Worm (Caenorhabditis elegans) whole organism, young adult: ENCODE data around the gene C03B1.13.

Experiments used
- B0035.1 ChIP-seq: sonication (generic microtip); optimal IDR thresholded peaks from 2 replicates; lab custom pipeline; 2016; ENCODE audit warnings: missing genetic modification characterization, mild to moderate bottlenecking, missing compliant biosample characterization, missing genotype, missing genetic modification reagents
- D2030.7 ChIP-seq: fragments of 200-800 bp; sonication (Bioruptor generic); IDR thresholded peaks from 2 replicates; pipeline ENCODE4 v1.3.6; 2022; ENCODE audit warnings: missing genetic modification reagents, missing genetic modification characterization, missing compliant biosample characterization
- F10E7.11 ChIP-seq: sonication (generic microtip); optimal IDR thresholded peaks from 2 replicates; lab custom pipeline; 2017; ENCODE audit warnings: mild to moderate bottlenecking, missing genetic modification characterization, moderate library complexity, missing compliant biosample characterization
- F23B12.7 ChIP-seq: sonication (generic microtip); optimal IDR thresholded peaks from 2 replicates; lab custom pipeline; 2017; ENCODE audit warnings: missing genetic modification characterization, mild to moderate bottlenecking, missing compliant biosample characterization, antibody characterized with exemption, moderate library complexity; ENCODE audit not compliant: insufficient read depth
- F55B11.4 ChIP-seq: sonication (generic microtip); optimal IDR thresholded peaks from 2 replicates; lab custom pipeline; 2016; ENCODE audit warnings: missing compliant biosample characterization, missing genetic modification characterization, borderline replicate concordance; ENCODE audit not compliant: insufficient read depth
- F57C9.4 ChIP-seq: sonication (generic microtip); optimal IDR thresholded peaks from 2 replicates; lab custom pipeline; 2017; ENCODE audit warnings: mild to moderate bottlenecking, missing genetic modification characterization, missing compliant biosample characterization
- K12H6.12 ChIP-seq: fragments of 200-800 bp; sonication (Bioruptor generic); optimal IDR thresholded peaks from 2 replicates; lab custom pipeline; 2018; ENCODE audit warnings: mild to moderate bottlenecking, missing genetic modification characterization, missing compliant biosample characterization
- Y53F4B.3 ChIP-seq: fragments of 200-800 bp; sonication (Bioruptor generic); IDR thresholded peaks from 2 replicates; pipeline ENCODE4 v1.3.6; 2022; ENCODE audit warnings: missing genetic modification reagents, missing genetic modification characterization, missing compliant biosample characterization
- Y79H2A.3 ChIP-seq: fragments of 200-800 bp; sonication (Bioruptor generic); conservative IDR thresholded peaks from 2 replicates; pipeline ENCODE4 v1.3.6; 2022; ENCODE audit warnings: missing genetic modification reagents, missing genetic modification characterization, missing compliant biosample characterization
- Y95B8A.8 ChIP-seq: fragments of 200-800 bp; sonication (Bioruptor generic); IDR thresholded peaks from 2 replicates; pipeline ENCODE4 v1.3.6; 2022; ENCODE audit warnings: missing genetic modification reagents, missing genetic modification characterization, missing compliant biosample characterization
- akir-1 ChIP-seq: fragments of 200-800 bp; sonication (Bioruptor generic); optimal IDR thresholded peaks from 2 replicates; lab custom pipeline; 2018; ENCODE audit warnings: mild to moderate bottlenecking, missing genetic modification characterization, moderate library complexity, missing compliant biosample characterization
- aptf-3 ChIP-seq: fragments of 200-800 bp; sonication (Bioruptor generic); IDR thresholded peaks from 2 replicates; pipeline ENCODE4 v1.3.6; 2022; ENCODE audit warnings: missing genetic modification characterization, missing compliant biosample characterization
- athp-1 ChIP-seq: sonication (generic microtip); optimal IDR thresholded peaks from 2 replicates; lab custom pipeline; 2017; ENCODE audit warnings: mild to moderate bottlenecking, missing genetic modification characterization, missing compliant biosample characterization
- attf-5 ChIP-seq: fragments of 200-800 bp; sonication (Bioruptor generic); optimal IDR thresholded peaks from 2 replicates; lab custom pipeline; 2018; ENCODE audit warnings: mild to moderate bottlenecking, missing genetic modification characterization, missing compliant biosample characterization
- ceh-100 ChIP-seq: fragments of 200-800 bp; sonication (Bioruptor generic); IDR thresholded peaks from 2 replicates; pipeline ENCODE4 v1.3.6; 2022; ENCODE audit warnings: missing genetic modification reagents, missing genetic modification characterization, missing compliant biosample characterization
- ceh-40 ChIP-seq: fragments of 200-800 bp; sonication (Bioruptor generic); IDR thresholded peaks from 2 replicates; pipeline ENCODE4 v1.3.6; 2022; ENCODE audit warnings: missing genetic modification characterization, missing compliant biosample characterization
- ceh-91 ChIP-seq: fragments of 200-800 bp; sonication (Bioruptor generic); IDR thresholded peaks from 2 replicates; pipeline ENCODE4 v1.3.6; 2022; ENCODE audit warnings: missing genetic modification reagents, missing genetic modification characterization, missing compliant biosample characterization
- die-1 ChIP-seq: sonication (generic microtip); optimal IDR thresholded peaks from 2 replicates; lab custom pipeline; 2016; ENCODE audit warnings: missing genotype, mild to moderate bottlenecking, missing genetic modification characterization, missing compliant biosample characterization
- dox-1 ChIP-seq: fragments of 200-800 bp; sonication (Bioruptor generic); IDR thresholded peaks from 2 replicates; pipeline ENCODE4 v1.3.6; 2022; ENCODE audit warnings: missing genetic modification reagents, missing genetic modification characterization, missing compliant biosample characterization
- dpff-1 ChIP-seq: sonication (generic microtip); optimal IDR thresholded peaks from 2 replicates; lab custom pipeline; 2017; ENCODE audit warnings: mild to moderate bottlenecking, missing genetic modification characterization, missing compliant biosample characterization
- egl-44 ChIP-seq: fragments of 200-800 bp; sonication (Bioruptor generic); IDR thresholded peaks from 2 replicates; pipeline ENCODE4 v1.3.6; 2022; ENCODE audit warnings: missing genetic modification reagents, missing genetic modification characterization, missing compliant biosample characterization
- egrh-3 ChIP-seq: fragments of 200-800 bp; sonication (Bioruptor generic); IDR thresholded peaks from 2 replicates; pipeline ENCODE4 v1.3.6; 2022; ENCODE audit warnings: missing genetic modification reagents, missing genetic modification characterization, missing compliant biosample characterization
- him-1 ChIP-seq: sonication (generic microtip); optimal IDR thresholded peaks from 2 replicates; lab custom pipeline; 2016; ENCODE audit warnings: missing genotype, missing genetic modification reagents, missing genetic modification characterization, missing compliant biosample characterization
- let-526 ChIP-seq: fragments of 200-800 bp; sonication (Bioruptor generic); IDR thresholded peaks from 2 replicates; pipeline ENCODE4 v1.3.6; 2022; ENCODE audit warnings: missing genetic modification reagents, missing genetic modification characterization, missing compliant biosample characterization
- let-607 ChIP-seq, 2 experiments: fragments of 200-800 bp in 1 of 2; sonication (Bioruptor generic) in 1 of 2; sonication (generic microtip) in 1 of 2; optimal IDR thresholded peaks; 2 replicates each; lab custom pipeline; 2016 to 2018; ENCODE audit warnings: mild to moderate bottlenecking in 2 of 2, missing compliant biosample characterization in 2 of 2, missing genetic modification characterization in 2 of 2, moderate library complexity in 2 of 2, missing genotype in 1 of 2
- lin-40 ChIP-seq: sonication (generic microtip); optimal IDR thresholded peaks from 2 replicates; lab custom pipeline; 2016; ENCODE audit warnings: missing genetic modification characterization, mild to moderate bottlenecking, missing compliant biosample characterization, missing genotype, missing genetic modification reagents
- lir-1 ChIP-seq: fragments of 200-800 bp; sonication (Bioruptor generic); conservative IDR thresholded peaks from 2 replicates; pipeline ENCODE4 v1.3.6; 2022; ENCODE audit warnings: missing genetic modification reagents, missing genetic modification characterization, missing compliant biosample characterization
- lsy-27 ChIP-seq: sonication (generic microtip); optimal IDR thresholded peaks from 2 replicates; lab custom pipeline; 2017; ENCODE audit warnings: missing genetic modification characterization, mild to moderate bottlenecking, missing compliant biosample characterization, antibody characterized with exemption, missing genotype, borderline replicate concordance; ENCODE audit not compliant: insufficient read depth
- madf-8 ChIP-seq: fragments of 200-800 bp; sonication (Bioruptor generic); conservative IDR thresholded peaks from 2 replicates; pipeline ENCODE4 v1.3.6; 2022; ENCODE audit warnings: missing genetic modification reagents, missing genetic modification characterization, missing compliant biosample characterization
- mes-4 ChIP-seq: sonication (generic microtip); optimal IDR thresholded peaks from 2 replicates; lab custom pipeline; 2016; ENCODE audit warnings: missing genotype, missing genetic modification characterization, missing compliant biosample characterization
- nfya-2 ChIP-seq: fragments of 200-800 bp; sonication (Bioruptor generic); IDR thresholded peaks from 2 replicates; pipeline ENCODE4 v1.3.6; 2022; ENCODE audit warnings: missing genetic modification reagents, missing genetic modification characterization, missing compliant biosample characterization
- nfyb-1 ChIP-seq: fragments of 200-800 bp; sonication (Bioruptor generic); IDR thresholded peaks from 2 replicates; pipeline ENCODE4 v1.3.6; 2022; ENCODE audit warnings: missing genetic modification reagents, missing genetic modification characterization, missing compliant biosample characterization
- nhr-120 ChIP-seq: fragments of 200-800 bp; sonication (Bioruptor generic); IDR thresholded peaks from 2 replicates; pipeline ENCODE4 v1.3.6; 2022; ENCODE audit warnings: missing genetic modification characterization, missing compliant biosample characterization
- nhr-179 ChIP-seq: sonication (generic microtip); optimal IDR thresholded peaks from 2 replicates; lab custom pipeline; 2016; ENCODE audit warnings: mild to moderate bottlenecking, missing genetic modification characterization, missing compliant biosample characterization
- nhr-80 ChIP-seq: sonication (generic microtip); optimal IDR thresholded peaks from 2 replicates; lab custom pipeline; 2016; ENCODE audit warnings: missing genetic modification characterization, missing compliant biosample characterization
- nhr-90 ChIP-seq: sonication (generic microtip); optimal IDR thresholded peaks from 2 replicates; lab custom pipeline; 2016; ENCODE audit warnings: missing genotype, mild to moderate bottlenecking, missing genetic modification characterization, missing compliant biosample characterization
- pbrm-1 ChIP-seq: fragments of 200-800 bp; sonication (Bioruptor generic); IDR thresholded peaks from 2 replicates; pipeline ENCODE4 v1.3.6; 2022; ENCODE audit warnings: missing genetic modification reagents, missing genetic modification characterization, missing compliant biosample characterization
- snpc-1.1 ChIP-seq: sonication (generic microtip); optimal IDR thresholded peaks from 2 replicates; lab custom pipeline; 2017; ENCODE audit warnings: missing genetic modification characterization, mild to moderate bottlenecking, missing compliant biosample characterization, antibody characterized with exemption, moderate library complexity, missing genotype, missing genetic modification reagents; ENCODE audit not compliant: insufficient read depth
- snpc-4 ChIP-seq, 5 experiments: fragments of 150-350 bp in 1 of 5; sonication (generic microtip) in 4 of 5; optimal IDR thresholded peaks; 2 replicates each; lab custom pipeline; 2014 to 2018; ENCODE audit warnings: missing genetic modification characterization in 5 of 5, missing biosample characterization in 3 of 5, antibody characterized with exemption in 2 of 5, mild to moderate bottlenecking in 2 of 5, missing compliant biosample characterization in 2 of 5, missing genotype in 2 of 5, moderate library complexity in 2 of 5, missing genetic modification reagents in 1 of 5
- sptf-2 ChIP-seq: fragments of 200-800 bp; sonication (Bioruptor generic); optimal IDR thresholded peaks from 2 replicates; lab custom pipeline; 2018; ENCODE audit warnings: mild to moderate bottlenecking, missing genetic modification characterization, missing compliant biosample characterization
- tbp1 ChIP-seq: fragments of 200-800 bp; sonication (Bioruptor generic); optimal IDR thresholded peaks from 2 replicates; lab custom pipeline; 2018; ENCODE audit warnings: mild to moderate bottlenecking, missing genetic modification characterization, missing compliant biosample characterization
- ztf-22 ChIP-seq: fragments of 200-800 bp; sonication (Bioruptor generic); optimal IDR thresholded peaks from 2 replicates; lab custom pipeline; 2018; ENCODE audit warnings: mild to moderate bottlenecking, missing genetic modification characterization, moderate library complexity, missing compliant biosample characterization

Gene C03B1.13

DNA sequence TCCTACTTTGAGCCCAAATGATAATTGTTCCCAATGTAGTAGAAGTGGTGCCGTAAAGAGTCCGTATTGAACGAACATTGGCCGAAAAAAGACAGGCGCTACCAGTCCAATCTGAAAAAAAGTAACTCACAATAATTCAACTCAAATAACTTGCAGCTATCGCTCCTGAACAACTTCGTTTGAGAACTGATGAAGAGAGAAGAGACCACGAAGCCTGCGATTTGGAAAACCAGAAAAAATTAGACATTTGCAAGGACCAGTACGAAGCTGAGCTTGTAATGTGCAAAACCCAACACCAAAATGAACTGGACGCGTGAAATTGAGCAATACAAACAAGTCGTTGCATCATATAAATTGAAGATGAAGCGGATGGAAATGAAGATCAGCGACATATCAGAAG, 36.6 kb upstream of the C03B1.13 start, which contains the start of gene C03B1.1:
TSS of gene C03B1.1 (plus strand) at position 301 of the 400 bp plus-strand sequence.
- no peak for TF ChIP-seq nhr-120
- no peak for TF ChIP-seq ceh-40 (GFP tag; lab: Robert Waterston, UW)
- no peak for TF ChIP-seq K12H6.12 (tag; lab: Kevin White, UChicago)
- TF ChIP-seq Y53F4B.3 (GFP tag; lab: Robert Waterston, UW) = no peak

DNA sequence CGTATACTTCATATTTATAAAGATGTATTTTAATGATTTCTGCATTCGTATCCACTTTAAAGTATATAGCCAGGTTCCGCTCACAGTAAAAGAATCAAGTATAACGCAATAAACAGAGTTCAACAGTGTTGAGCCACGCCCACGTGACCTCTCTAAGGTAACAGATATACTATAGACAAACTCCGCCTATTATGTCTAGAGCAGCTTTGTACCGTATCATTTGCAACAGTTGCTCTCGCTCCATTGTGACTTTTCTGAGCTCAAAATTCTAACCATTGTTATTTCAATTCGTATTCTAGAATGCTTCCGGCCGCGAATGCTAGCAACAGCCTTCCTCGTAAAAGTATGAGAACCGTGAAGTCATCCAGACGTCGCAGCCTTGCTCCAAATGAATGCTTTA, 35.5 kb upstream of the C03B1.13 start, which contains the start of gene C03B1.17:
TSS of gene C03B1.17 (plus strand) at position 301 of the 400 bp plus-strand sequence.
- TF ChIP-seq akir-1 (GFP tag; lab: Kevin White, UChicago) (no peak), egl-44 (GFP tag; lab: Robert Waterston, UW) (no peak), F57C9.4 (tag; lab: Kevin White, UChicago) (no peak), aptf-3 (GFP tag; lab: Robert Waterston, UW) (no peak), mes-4 (tag; lab: Kevin White, UChicago) (no peak), madf-8 (no peak), nhr-80 (tag; lab: Kevin White, UChicago) (no peak), F23B12.7 (tag; lab: Kevin White, UChicago) (no peak), nfyb-1 (GFP tag; lab: Robert Waterston, UW) (no peak), nfya-2 (GFP tag; lab: Robert Waterston, UW) (no peak), snpc-4 (GFP tag; optimal IDR thresholded peaks at IDR 0.05; lab: Kevin White, UChicago) (no peak), snpc-4 (tag; optimal IDR thresholded peaks at IDR 0.05; lab: Kevin White, UChicago) (no peak), egrh-3 (no peak), dox-1 (GFP tag; lab: Robert Waterston, UW) (no peak), D2030.7 (GFP tag; lab: Robert Waterston, UW) (no peak), B0035.1 (tag; lab: Kevin White, UChicago) (no peak), sptf-2 (GFP tag; lab: Kevin White, UChicago) (no peak), F10E7.11 (tag; lab: Kevin White, UChicago) (no peak)

DNA sequence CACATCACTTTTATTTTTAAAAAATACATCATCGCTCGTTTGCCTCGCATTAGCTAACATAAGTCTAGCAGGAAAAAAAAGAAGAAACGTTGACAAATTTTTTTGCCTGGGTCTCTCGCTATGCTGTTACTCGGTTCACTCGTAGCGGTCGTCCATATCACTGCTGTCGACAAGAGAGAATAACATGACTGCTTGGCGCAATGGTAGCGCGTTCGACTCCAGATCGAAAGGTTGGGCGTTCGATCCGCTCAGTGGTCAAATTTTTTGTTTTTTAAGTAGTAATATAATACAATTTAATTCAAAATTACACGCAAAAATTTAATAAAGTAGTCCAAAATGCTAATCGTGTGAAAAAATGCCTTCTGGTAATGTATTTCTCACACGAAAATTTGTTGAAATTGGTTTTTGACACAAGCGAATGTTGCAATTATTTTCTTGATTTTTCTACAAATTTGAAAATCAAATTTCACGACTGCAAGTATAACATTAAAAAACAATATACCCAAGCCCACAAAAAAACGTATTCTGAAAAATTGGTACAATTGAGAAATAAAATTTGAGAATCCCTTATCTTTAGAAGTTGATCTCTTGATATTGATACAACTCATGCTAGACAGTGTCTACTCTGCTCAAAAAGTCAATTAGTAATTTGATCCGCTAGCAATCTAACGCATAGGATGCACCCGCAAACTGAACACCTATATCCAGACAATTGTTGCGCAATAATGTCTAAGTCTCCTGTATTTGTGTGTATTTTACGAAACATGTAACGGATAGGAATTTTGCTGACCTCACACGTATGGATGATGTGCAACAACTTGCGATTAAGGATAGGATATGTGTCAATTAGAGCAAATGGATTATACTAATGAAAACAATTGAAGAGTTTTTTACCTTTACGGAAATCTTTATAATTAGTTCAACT, 33.6 kb upstream of the C03B1.13 start:
- TF ChIP-seq lin-40 (no peak), Y95B8A.8 (GFP tag; lab: Robert Waterston, UW) (no peak), Y79H2A.3 (GFP tag; lab: Robert Waterston, UW) (no peak), aptf-3 (GFP tag; lab: Robert Waterston, UW) (peak; percentile 75; the same call in 1 of the 2 replicates), ceh-91 (GFP tag; lab: Robert Waterston, UW) (no peak), lsy-27 (tag; lab: Kevin White, UChicago) (peak; percentile 13), snpc-1.1 (tag; lab: Kevin White, UChicago) (peak; percentile 5), pbrm-1 (peak; percentile 85), let-607 (tag; optimal IDR thresholded peaks at IDR 0.05; lab: Kevin White, UChicago) (peak; percentile 39 to 67), athp-1 (tag; lab: Kevin White, UChicago) (peak; percentile 6), nhr-90 (peak; percentile 81), tbp1 (GFP tag; lab: Kevin White, UChicago) (peak; percentile 97), ceh-100 (GFP tag; lab: Robert Waterston, UW) (peak; percentile 21; the same call in 1 of the 2 replicates), nhr-179 (peak; percentile 58), attf-5 (GFP tag; lab: Kevin White, UChicago) (peak; percentile 42), nhr-80 (tag; lab: Kevin White, UChicago) (peak; percentile 13), lir-1 (GFP tag; lab: Robert Waterston, UW) (peak; percentile 35), let-526 (GFP tag; lab: Robert Waterston, UW) (peak; percentile 53; the same call in 1 of the 2 replicates), him-1 (tag; lab: Kevin White, UChicago) (peak; percentile 93), dpff-1 (tag; lab: Kevin White, UChicago) (no peak), die-1 (tag; lab: Kevin White, UChicago) (peak; percentile 80), F55B11.4 (tag; lab: Kevin White, UChicago) (no peak), ztf-22 (GFP tag; lab: Kevin White, UChicago) (peak; percentile 32)
